Fruit fly (Drosophila melanogaster) whole organism: ENCODE data around the gene CG31542.

Experiments used
- CG8478 ChIP-seq: fragments of >200 bp; optimal IDR thresholded peaks from 2 replicates; lab custom pipeline; 2018; ENCODE audit warnings: inconsistent platforms
- Dll ChIP-seq: fragments of >200 bp; optimal IDR thresholded peaks from 2 replicates; lab custom pipeline; 2017
- EcR ChIP-seq, 2 experiments: fragments of >200 bp; optimal IDR thresholded peaks; 2 replicates each; lab custom pipeline; 2017; ENCODE audit warnings: missing biosample characterization in 2 of 2, missing genetic modification characterization in 2 of 2, missing genetic modification reagents in 2 of 2
- pan ChIP-seq: fragments of >200 bp; optimal IDR thresholded peaks from 2 replicates; lab custom pipeline; 2017
- psq ChIP-seq: fragments of >200 bp; optimal IDR thresholded peaks from 2 replicates; lab custom pipeline; 2017
- usp ChIP-seq: fragments of >200 bp; optimal IDR thresholded peaks from 2 replicates; lab custom pipeline; 2017; ENCODE audit warnings: missing biosample characterization, missing genetic modification characterization, mixed read lengths

- no peak for TF ChIP-seq EcR (GFP tag; optimal IDR thresholded peaks at IDR 0.05; lab: Kevin White, UChicago)
- no peak for TF ChIP-seq CG8478
- TF ChIP-seq psq (lab: Kevin White, UChicago) = no peak
- no peak for TF ChIP-seq Dll
- TF ChIP-seq usp (GFP tag; lab: Kevin White, UChicago) = no peak
- no peak for TF ChIP-seq pan
Observed at dm6 chr3R:5387996-5388395, 18.7 kb downstream of the CG31542 start.
